Worm (Caenorhabditis elegans): ENCODE data around the gene C49A9.1.

DNA sequence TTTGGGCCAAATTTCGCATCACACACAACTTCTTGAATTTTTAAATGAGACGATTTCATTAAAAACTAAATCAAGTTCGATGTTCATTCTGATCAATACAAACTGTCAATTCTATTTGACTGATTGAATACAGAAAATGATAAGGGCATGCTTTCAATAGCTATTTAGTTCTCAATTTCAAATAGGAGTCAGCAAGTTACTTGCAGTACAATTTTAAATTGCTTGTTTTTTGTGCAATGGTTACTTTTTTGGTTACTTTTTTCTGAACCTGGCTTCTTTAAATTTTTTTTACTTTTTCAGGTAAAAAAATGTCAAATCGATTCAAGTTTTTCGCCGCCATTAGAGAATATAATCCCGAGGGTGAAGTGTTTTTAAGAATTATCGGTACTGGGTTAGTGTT is 2.8 kb upstream of the C49A9.1 start, which contains the start of gene C49A9.2:
- TF ChIP-seq F23B12.7 (tag; optimal IDR thresholded peaks at IDR 0.05; ENCODE audit: insufficient read depth) (no peak), snpc-4 (GFP tag; optimal IDR thresholded peaks at IDR 0.05) (no peak), snpc-4 (tag; optimal IDR thresholded peaks at IDR 0.05) (no peak), ztf-25 (GFP tag; IDR thresholded peaks at IDR 0.05) (no peak), nhr-179 (tag; optimal IDR thresholded peaks at IDR 0.05) (no peak), zim-3 (tag; optimal IDR thresholded peaks at IDR 0.05) (no peak), ceh-100 (GFP tag; IDR thresholded peaks at IDR 0.05) (no peak), lag-1 (GFP tag; IDR thresholded peaks at IDR 0.05) (no peak), hlh-12 (tag; optimal IDR thresholded peaks at IDR 0.05) (no peak), lin-35 (GFP tag; optimal IDR thresholded peaks at IDR 0.05) (no peak), ztf-26 (tag; optimal IDR thresholded peaks at IDR 0.05) (no peak), dox-1 (GFP tag; IDR thresholded peaks at IDR 0.05) (no peak), Y67H2A.10 (GFP tag; conservative IDR thresholded peaks at IDR 0.05) (no peak)
